Fruit fly (Drosophila melanogaster): ENCODE results near the gene Paics.

dm6 chrX:12760466-12761133 is at the start of gene Paics:
- TF ChIP-seq Myc (optimal IDR thresholded peaks at IDR 0.05) (no peak), ttk (optimal IDR thresholded peaks at IDR 0.05) (no peak), psq (optimal IDR thresholded peaks at IDR 0.05) (no peak)
